Worm (Caenorhabditis elegans) whole organism, mixed stage, embryonic: Measurements from ENCODE around the gene C08D8.1.
A peak's percentile ranks its signal among the peaks of the same experiment; 100 is the strongest.

Source experiments
- M03D4.4 ChIP-seq: sonication (generic microtip); optimal IDR thresholded peaks from 2 replicates; lab custom pipeline; 2017; ENCODE audit warnings: mild to moderate bottlenecking, missing genetic modification characterization, missing compliant biosample characterization
- bed-3 ChIP-seq: fragments of 200-800 bp; sonication (Bioruptor generic); optimal IDR thresholded peaks from 3 replicates; lab custom pipeline; 2018; ENCODE audit warnings: mild to moderate bottlenecking, missing genetic modification characterization, moderate library complexity, missing compliant biosample characterization
- blmp-1 ChIP-seq: fragments of 150-350 bp; optimal IDR thresholded peaks from 2 replicates; lab custom pipeline; 2014; ENCODE audit warnings: missing biosample characterization, missing genetic modification characterization
- ceh-39 ChIP-seq: fragments of 150-350 bp; optimal IDR thresholded peaks from 2 replicates; lab custom pipeline; 2014; ENCODE audit warnings: missing biosample characterization, missing genetic modification characterization
- ceh-43 ChIP-seq: fragments of 200-800 bp; sonication (Bioruptor generic); optimal IDR thresholded peaks from 2 replicates; lab custom pipeline; 2018; ENCODE audit warnings: mild to moderate bottlenecking, missing genetic modification characterization, moderate library complexity, missing compliant biosample characterization
- ceh-83 ChIP-seq: fragments of 200-800 bp; sonication (Bioruptor generic); optimal IDR thresholded peaks from 2 replicates; lab custom pipeline; 2018; ENCODE audit warnings: mild to moderate bottlenecking, missing genetic modification characterization, missing compliant biosample characterization
- ces-1 ChIP-seq: fragments of 150-350 bp; optimal IDR thresholded peaks from 2 replicates; lab custom pipeline; 2014; ENCODE audit warnings: missing biosample characterization, missing genetic modification reagents, missing genetic modification characterization
- cnd-1 ChIP-seq: fragments of 200-800 bp; sonication (Bioruptor generic); optimal IDR thresholded peaks from 2 replicates; lab custom pipeline; 2018; ENCODE audit warnings: mild to moderate bottlenecking, missing genetic modification characterization, missing compliant biosample characterization
- drap-1 ChIP-seq: fragments of 200-800 bp; sonication (Bioruptor generic); optimal IDR thresholded peaks from 3 replicates; lab custom pipeline; 2018; ENCODE audit warnings: mild to moderate bottlenecking, missing genetic modification characterization, missing compliant biosample characterization
- elt-1 ChIP-seq: sonication (generic microtip); optimal IDR thresholded peaks from 2 replicates; lab custom pipeline; 2017; ENCODE audit warnings: missing genetic modification characterization, mild to moderate bottlenecking, missing compliant biosample characterization, antibody characterized with exemption, moderate library complexity, borderline replicate concordance; ENCODE audit not compliant: insufficient read depth
- elt-3 ChIP-seq: fragments of 150-350 bp; optimal IDR thresholded peaks from 2 replicates; lab custom pipeline; 2014; ENCODE audit warnings: missing biosample characterization, missing genetic modification characterization
- flh-1 ChIP-seq: fragments of 200-800 bp; sonication (Bioruptor generic); optimal IDR thresholded peaks from 2 replicates; lab custom pipeline; 2018; ENCODE audit warnings: mild to moderate bottlenecking, missing genetic modification characterization, moderate library complexity, missing compliant biosample characterization
- ham-2 ChIP-seq: fragments of 200-800 bp; sonication (Bioruptor generic); optimal IDR thresholded peaks from 2 replicates; lab custom pipeline; 2018; ENCODE audit warnings: mild to moderate bottlenecking, missing genetic modification characterization, missing compliant biosample characterization
- hlh-1 ChIP-seq: fragments of 150-350 bp; optimal IDR thresholded peaks from 2 replicates; lab custom pipeline; 2014; ENCODE audit warnings: missing biosample characterization, missing genetic modification reagents, missing genetic modification characterization
- lin-13 ChIP-seq: fragments of 150-350 bp; optimal IDR thresholded peaks from 2 replicates; lab custom pipeline; 2014; ENCODE audit warnings: missing biosample characterization, missing genetic modification characterization
- lin-32 ChIP-seq: fragments of 200-800 bp; sonication (Bioruptor generic); optimal IDR thresholded peaks from 2 replicates; lab custom pipeline; 2018; ENCODE audit warnings: mild to moderate bottlenecking, missing genetic modification characterization, missing compliant biosample characterization
- lsy-2 ChIP-seq: fragments of 150-350 bp; optimal IDR thresholded peaks from 2 replicates; lab custom pipeline; 2014; ENCODE audit warnings: missing biosample characterization, missing genetic modification characterization
- mab-5 ChIP-seq: fragments of 150-350 bp; optimal IDR thresholded peaks from 2 replicates; lab custom pipeline; 2014; ENCODE audit warnings: missing biosample characterization, missing genetic modification characterization
- mep-1 ChIP-seq: fragments of 150-350 bp; optimal IDR thresholded peaks from 2 replicates; lab custom pipeline; 2017; ENCODE audit warnings: missing biosample characterization, missing genetic modification reagents, missing genetic modification characterization, inconsistent platforms
- mls-2 ChIP-seq: sonication (generic microtip); optimal IDR thresholded peaks from 2 replicates; lab custom pipeline; 2016; ENCODE audit warnings: mild to moderate bottlenecking, missing genetic modification characterization, moderate library complexity, missing compliant biosample characterization
- nhr-12 ChIP-seq: fragments of 150-350 bp; optimal IDR thresholded peaks from 2 replicates; lab custom pipeline; 2014; ENCODE audit warnings: missing biosample characterization, missing genetic modification characterization
- nhr-2 ChIP-seq: fragments of 150-350 bp; optimal IDR thresholded peaks from 2 replicates; lab custom pipeline; 2014; ENCODE audit warnings: missing biosample characterization, missing genetic modification characterization
- nhr-237 ChIP-seq: fragments of 150-350 bp; optimal IDR thresholded peaks from 2 replicates; lab custom pipeline; 2014; ENCODE audit warnings: missing biosample characterization, missing genetic modification characterization
- nhr-28 ChIP-seq: fragments of 150-350 bp; optimal IDR thresholded peaks from 2 replicates; lab custom pipeline; 2014; ENCODE audit warnings: missing biosample characterization, missing genetic modification characterization
- nhr-76 ChIP-seq: sonication (generic microtip); optimal IDR thresholded peaks from 2 replicates; lab custom pipeline; 2017; ENCODE audit warnings: missing biosample characterization, missing genetic modification characterization
- pha-4 ChIP-seq: fragments of 150-350 bp; optimal IDR thresholded peaks from 2 replicates; lab custom pipeline; 2018; ENCODE audit warnings: missing biosample characterization, missing genetic modification reagents, missing genetic modification characterization
- sem-2 ChIP-seq: fragments of 200-800 bp; sonication (Bioruptor generic); optimal IDR thresholded peaks from 2 replicates; lab custom pipeline; 2018; ENCODE audit warnings: mild to moderate bottlenecking, missing genetic modification characterization, missing compliant biosample characterization
- snpc-4 ChIP-seq: fragments of 150-350 bp; optimal IDR thresholded peaks from 2 replicates; lab custom pipeline; 2014; ENCODE audit warnings: missing biosample characterization, missing genetic modification characterization
- sptf-1 ChIP-seq: sonication (generic microtip); optimal IDR thresholded peaks from 2 replicates; lab custom pipeline; 2017; ENCODE audit warnings: mild to moderate bottlenecking, missing genetic modification characterization, moderate library complexity, missing compliant biosample characterization
- tbx-8 ChIP-seq: fragments of 200-800 bp; sonication (Bioruptor generic); optimal IDR thresholded peaks from 2 replicates; lab custom pipeline; 2018; ENCODE audit warnings: mild to moderate bottlenecking, missing genetic modification characterization, moderate library complexity, missing compliant biosample characterization
- unc-120 ChIP-seq: sonication (generic microtip); optimal IDR thresholded peaks from 2 replicates; lab custom pipeline; 2017; ENCODE audit warnings: missing genetic modification characterization, missing compliant biosample characterization; ENCODE audit not compliant: poor library complexity, severe bottlenecking
- unc-39 ChIP-seq: fragments of 150-350 bp; optimal IDR thresholded peaks from 2 replicates; lab custom pipeline; 2014; ENCODE audit warnings: missing biosample characterization, missing genetic modification characterization
- unc-62 ChIP-seq: fragments of 150-350 bp; optimal IDR thresholded peaks from 2 replicates; lab custom pipeline; 2014; ENCODE audit warnings: missing biosample characterization, missing genetic modification reagents, missing genetic modification characterization
- zip-8 ChIP-seq: fragments of 150-350 bp; optimal IDR thresholded peaks from 2 replicates; lab custom pipeline; 2014; ENCODE audit warnings: missing biosample characterization, missing genetic modification characterization
- ztf-11 ChIP-seq: fragments of 150-350 bp; optimal IDR thresholded peaks from 2 replicates; lab custom pipeline; 2014; ENCODE audit warnings: missing biosample characterization, missing genetic modification characterization

The C08D8.1 gene

ce11 chrV:8358702-8359101 lies 13.1 kb downstream of the C08D8.1 start:
- TF ChIP-seq ceh-43 (no peak), flh-1 (GFP tag; lab: Kevin White, UChicago) (no peak), nhr-28 (no peak), M03D4.4 (tag; lab: Kevin White, UChicago) (no peak), cnd-1 (tag; lab: Kevin White, UChicago) (no peak), bed-3 (GFP tag; lab: Kevin White, UChicago) (no peak), lsy-2 (tag; lab: Kevin White, UChicago) (no peak), nhr-12 (no peak), tbx-8 (no peak), ztf-11 (tag; lab: Kevin White, UChicago) (no peak), pha-4 (no peak), snpc-4 (no peak), sem-2 (GFP tag; lab: Kevin White, UChicago) (no peak), elt-1 (tag; lab: Kevin White, UChicago) (no peak), nhr-76 (tag; lab: Kevin White, UChicago) (no peak), zip-8 (tag; lab: Kevin White, UChicago) (no peak), drap-1 (GFP tag; lab: Kevin White, UChicago) (no peak), lin-13 (tag; lab: Kevin White, UChicago) (no peak)

- peak; percentile 49 for TF ChIP-seq ces-1
- TF ChIP-seq elt-3: no peak
- TF ChIP-seq nhr-237 (tag; lab: Kevin White, UChicago): no peak
- no peak for TF ChIP-seq nhr-12
- no peak for TF ChIP-seq M03D4.4 (tag; lab: Kevin White, UChicago)
- peak; percentile 23 for TF ChIP-seq lsy-2 (tag; lab: Kevin White, UChicago)
- no peak for TF ChIP-seq ham-2 (GFP tag; lab: Kevin White, UChicago)
- TF ChIP-seq mep-1 (tag; lab: Kevin White, UChicago): peak; percentile 45
- TF ChIP-seq mls-2: no peak
- peak; percentile 4 for TF ChIP-seq pha-4
- TF ChIP-seq ceh-39 (tag; lab: Kevin White, UChicago): no peak
- TF ChIP-seq mab-5 (tag; lab: Kevin White, UChicago): no peak
These were observed 13.6 kb downstream of the C08D8.1 start, which contains the start of gene mpdu-1 for ce11 chrV:8359113-8359564. Gene mpdu-1, minus strand, starts transcription at chrV:8359163.

ce11 chrV:8359792-8360191 lies 14.2 kb downstream of the C08D8.1 start, which contains the start of gene F38E1.6:
Gene F38E1.6, plus strand, starts transcription at chrV:8360092.
- TF ChIP-seq sem-2 (GFP tag; lab: Kevin White, UChicago) (no peak), ceh-39 (tag; lab: Kevin White, UChicago) (no peak), snpc-4 (no peak), nhr-12 (no peak), nhr-28 (no peak), unc-120 (no peak), ceh-83 (no peak), nhr-76 (tag; lab: Kevin White, UChicago) (no peak), M03D4.4 (tag; lab: Kevin White, UChicago) (no peak), unc-39 (tag; lab: Kevin White, UChicago) (no peak)

- TF ChIP-seq elt-3 (no peak), ham-2 (GFP tag; lab: Kevin White, UChicago) (no peak), hlh-1 (no peak), nhr-237 (tag; lab: Kevin White, UChicago) (no peak), nhr-76 (tag; lab: Kevin White, UChicago) (no peak), lsy-2 (tag; lab: Kevin White, UChicago) (no peak), elt-1 (tag; lab: Kevin White, UChicago) (no peak), nhr-2 (tag; lab: Kevin White, UChicago) (no peak), lin-32 (no peak), unc-120 (no peak), M03D4.4 (tag; lab: Kevin White, UChicago) (no peak)
These were observed 25.1 kb downstream of the C08D8.1 start, which contains the start of gene gpa-2 for ce11 chrV:8370705-8371104. Gene gpa-2, plus strand, starts transcription at chrV:8371005.

ce11 chrV:8375419-8375818 lies 29.9 kb downstream of the C08D8.1 start, which contains the start of gene F38E1.10:
Gene F38E1.10, minus strand, starts transcription at chrV:8375519.
- TF ChIP-seq nhr-2 (tag; lab: Kevin White, UChicago) (no peak), nhr-12 (no peak), zip-8 (tag; lab: Kevin White, UChicago) (no peak), unc-62 (GFP tag; lab: Kevin White, UChicago) (no peak), sptf-1 (tag; lab: Kevin White, UChicago) (no peak), mep-1 (tag; lab: Kevin White, UChicago) (no peak), lin-13 (tag; lab: Kevin White, UChicago) (no peak), flh-1 (GFP tag; lab: Kevin White, UChicago) (no peak), unc-120 (no peak), mls-2 (no peak), tbx-8 (no peak), blmp-1 (no peak), lin-32 (no peak)
- TF ChIP-seq, all 35 proteins: peak for 0
